Fruit fly (Drosophila melanogaster) whole organism, prepupa: ENCODE measurements around the gene hfp.

Source experiments
- CG15336 ChIP-seq: fragments of 200-800 bp; sonication (Bioruptor generic); IDR thresholded peaks from 2 replicates; pipeline ENCODE4 v1.3.6; 2022; ENCODE audit warnings: missing biosample characterization, missing genetic modification characterization
- CG6276 ChIP-seq: fragments of 200-800 bp; sonication (Bioruptor generic); optimal IDR thresholded peaks from 2 replicates; lab custom pipeline; 2017; ENCODE audit warnings: missing biosample characterization, mild to moderate bottlenecking, missing genetic modification characterization
- CG6854 ChIP-seq: fragments of 200-800 bp; sonication (Bioruptor generic); optimal IDR thresholded peaks from 2 replicates; lab custom pipeline; 2017; ENCODE audit warnings: missing biosample characterization, mild to moderate bottlenecking, missing genetic modification characterization
- Eip93F ChIP-seq: fragments of 200-800 bp; sonication (Bioruptor generic); optimal IDR thresholded peaks from 2 replicates; lab custom pipeline; 2016; ENCODE audit warnings: missing biosample characterization, mild to moderate bottlenecking, missing genetic modification characterization
- Ets21C ChIP-seq: fragments of 200-800 bp; sonication (Bioruptor generic); optimal IDR thresholded peaks from 3 replicates; lab custom pipeline; 2016; ENCODE audit warnings: missing biosample characterization, missing genetic modification characterization
- Gug ChIP-seq: fragments of 200-800 bp; sonication (Bioruptor generic); IDR thresholded peaks from 2 replicates; pipeline ENCODE4 v1.3.6; 2022; ENCODE audit warnings: missing biosample characterization, missing genetic modification characterization
- OdsH ChIP-seq: fragments of 200-800 bp; sonication (Bioruptor generic); optimal IDR thresholded peaks from 3 replicates; lab custom pipeline; 2016; ENCODE audit warnings: missing biosample characterization, missing genetic modification characterization

dm6 chr3L:1547117-1547507 lies 44.7 kb upstream of the hfp start:
- TF ChIP-seq Eip93F (GFP tag; lab: Kevin White, UChicago), result no peak
- TF ChIP-seq OdsH, result no peak
- no peak for TF ChIP-seq Ets21C (GFP tag; lab: Kevin White, UChicago)
- no peak for TF ChIP-seq CG6276
- TF ChIP-seq CG6854 (GFP tag; lab: Kevin White, UChicago), result no peak
- no peak for TF ChIP-seq CG15336 (GFP tag; lab: Robert Waterston, UW)
- TF ChIP-seq Gug (GFP tag; lab: Robert Waterston, UW), result no peak
